Worm (Caenorhabditis elegans): Measurements from ENCODE around the gene cct-1.

Gene cct-1

ce11 chrII:8169283-8169682, 16.0 kb upstream of the cct-1 start, which contains the start of gene T05C12.15:
Gene T05C12.15, plus strand, starts transcription at chrII:8169583.
- TF ChIP-seq hnd-1 (tag; optimal IDR thresholded peaks at IDR 0.05) (no peak), ama-1 (optimal IDR thresholded peaks at IDR 0.05) (no peak), aly-1 (tag; optimal IDR thresholded peaks at IDR 0.05) (no peak), pes-1 (GFP tag; IDR thresholded peaks at IDR 0.05) (no peak), tbx-37 (GFP tag; conservative IDR thresholded peaks at IDR 0.05) (no peak), F13C5.2 (tag; optimal IDR thresholded peaks at IDR 0.05) (no peak), B0310.2 (tag; optimal IDR thresholded peaks at IDR 0.05) (no peak), hmg-4 (GFP tag; optimal IDR thresholded peaks at IDR 0.05) (no peak), sea-1 (GFP tag; conservative IDR thresholded peaks at IDR 0.05) (no peak), ets-7 (tag; optimal IDR thresholded peaks at IDR 0.05) (no peak), scrt-1 (GFP tag; IDR thresholded peaks at IDR 0.05) (no peak), ceh-36 (tag; optimal IDR thresholded peaks at IDR 0.05) (no peak)

ce11 chrII:8170374-8170773, 14.9 kb upstream of the cct-1 start, which contains the start of gene T05C12.11:
Gene T05C12.11, minus strand, starts transcription at chrII:8170474.
- TF ChIP-seq tbx-37 (GFP tag; conservative IDR thresholded peaks at IDR 0.05): no peak
- no peak for TF ChIP-seq ets-7 (tag; optimal IDR thresholded peaks at IDR 0.05)
- no peak for TF ChIP-seq hmg-4 (GFP tag; optimal IDR thresholded peaks at IDR 0.05)
- no peak for TF ChIP-seq hmbx-1 (tag; optimal IDR thresholded peaks at IDR 0.05)

- TF ChIP-seq ceh-13 (GFP tag; optimal IDR thresholded peaks at IDR 0.05) (no peak), hmg-4 (GFP tag; optimal IDR thresholded peaks at IDR 0.05) (no peak)
These were observed 11.8 kb upstream of the cct-1 start, which contains the start of the genes decr-1.3 and T05C12.1 for ce11 chrII:8173449-8173848. Gene decr-1.3, minus strand, starts transcription at chrII:8173549. Gene T05C12.1, plus strand, starts transcription at chrII:8173680.

ce11 chrII:8174148-8174547, 11.1 kb upstream of the cct-1 start:
- TF ChIP-seq ceh-13 (GFP tag; optimal IDR thresholded peaks at IDR 0.05) (no peak), pes-1 (GFP tag; IDR thresholded peaks at IDR 0.05) (no peak), ceh-36 (tag; optimal IDR thresholded peaks at IDR 0.05) (no peak), aly-1 (tag; optimal IDR thresholded peaks at IDR 0.05) (no peak), hnd-1 (tag; optimal IDR thresholded peaks at IDR 0.05) (no peak), tra-4 (tag; optimal IDR thresholded peaks at IDR 0.05) (no peak), ama-1 (optimal IDR thresholded peaks at IDR 0.05) (no peak), B0310.2 (tag; optimal IDR thresholded peaks at IDR 0.05) (no peak), scrt-1 (GFP tag; IDR thresholded peaks at IDR 0.05) (no peak), F13C5.2 (tag; optimal IDR thresholded peaks at IDR 0.05) (no peak), ets-7 (tag; optimal IDR thresholded peaks at IDR 0.05) (no peak), flt-1 (GFP tag; IDR thresholded peaks at IDR 0.05) (no peak), tbx-11 (GFP tag; IDR thresholded peaks at IDR 0.05) (no peak), tbx-37 (GFP tag; conservative IDR thresholded peaks at IDR 0.05) (no peak), sea-1 (GFP tag; conservative IDR thresholded peaks at IDR 0.05) (no peak), hmbx-1 (tag; optimal IDR thresholded peaks at IDR 0.05) (no peak), hmg-4 (GFP tag; optimal IDR thresholded peaks at IDR 0.05) (no peak)

- TF ChIP-seq tbx-11 (GFP tag; IDR thresholded peaks at IDR 0.05) (no peak), tbx-37 (GFP tag; conservative IDR thresholded peaks at IDR 0.05) (no peak), ceh-36 (tag; optimal IDR thresholded peaks at IDR 0.05) (no peak), B0310.2 (tag; optimal IDR thresholded peaks at IDR 0.05) (no peak), sea-1 (GFP tag; conservative IDR thresholded peaks at IDR 0.05) (no peak), hnd-1 (tag; optimal IDR thresholded peaks at IDR 0.05) (no peak), scrt-1 (GFP tag; IDR thresholded peaks at IDR 0.05) (no peak), hmg-4 (GFP tag; optimal IDR thresholded peaks at IDR 0.05) (no peak), flt-1 (GFP tag; IDR thresholded peaks at IDR 0.05) (no peak), ceh-13 (GFP tag; optimal IDR thresholded peaks at IDR 0.05) (no peak)
These were observed 8.1 kb upstream of the cct-1 start, which contains the start of gene acr-14 for ce11 chrII:8177095-8177494. Gene acr-14, minus strand, starts transcription at chrII:8177195.

- TF ChIP-seq hmbx-1 (tag; optimal IDR thresholded peaks at IDR 0.05) (no peak), tbx-11 (GFP tag; IDR thresholded peaks at IDR 0.05) (no peak), tbx-37 (GFP tag; conservative IDR thresholded peaks at IDR 0.05) (no peak), ets-7 (tag; optimal IDR thresholded peaks at IDR 0.05) (no peak), aly-1 (tag; optimal IDR thresholded peaks at IDR 0.05) (no peak), flt-1 (GFP tag; IDR thresholded peaks at IDR 0.05) (no peak), B0310.2 (tag; optimal IDR thresholded peaks at IDR 0.05) (no peak), pes-1 (GFP tag; IDR thresholded peaks at IDR 0.05) (no peak), tra-4 (tag; optimal IDR thresholded peaks at IDR 0.05) (no peak), scrt-1 (GFP tag; IDR thresholded peaks at IDR 0.05) (no peak), hnd-1 (tag; optimal IDR thresholded peaks at IDR 0.05) (no peak)
These were observed 6.6 kb upstream of the cct-1 start for ce11 chrII:8178614-8179013.

ce11 chrII:8180281-8180680, 5.0 kb upstream of the cct-1 start, which contains the start of gene T05C12.4:
Gene T05C12.4, minus strand, starts transcription at chrII:8180381.
- TF ChIP-seq F13C5.2 (tag; optimal IDR thresholded peaks at IDR 0.05) (no peak), ama-1 (optimal IDR thresholded peaks at IDR 0.05) (no peak)

ce11 chrII:8181437-8181836, 3.8 kb upstream of the cct-1 start, which contains the start of gene dylt-3:
Gene dylt-3, plus strand, starts transcription at chrII:8181737.
- TF ChIP-seq ets-7 (tag; optimal IDR thresholded peaks at IDR 0.05) (no peak), pes-1 (GFP tag; IDR thresholded peaks at IDR 0.05) (no peak), B0310.2 (tag; optimal IDR thresholded peaks at IDR 0.05) (no peak), tra-4 (tag; optimal IDR thresholded peaks at IDR 0.05) (no peak), ama-1 (optimal IDR thresholded peaks at IDR 0.05) (no peak), hmbx-1 (tag; optimal IDR thresholded peaks at IDR 0.05) (no peak), F13C5.2 (tag; optimal IDR thresholded peaks at IDR 0.05) (no peak), hmg-4 (GFP tag; optimal IDR thresholded peaks at IDR 0.05) (no peak), ceh-13 (GFP tag; optimal IDR thresholded peaks at IDR 0.05) (no peak), scrt-1 (GFP tag; IDR thresholded peaks at IDR 0.05) (no peak), aly-1 (tag; optimal IDR thresholded peaks at IDR 0.05) (no peak), hnd-1 (tag; optimal IDR thresholded peaks at IDR 0.05) (no peak), tbx-37 (GFP tag; conservative IDR thresholded peaks at IDR 0.05) (no peak), tbx-11 (GFP tag; IDR thresholded peaks at IDR 0.05) (no peak), flt-1 (GFP tag; IDR thresholded peaks at IDR 0.05) (no peak), ceh-36 (tag; optimal IDR thresholded peaks at IDR 0.05) (no peak), sea-1 (GFP tag; conservative IDR thresholded peaks at IDR 0.05) (no peak)
